Worm (Caenorhabditis elegans) whole organism, mixed stage, embryonic: Measurements from ENCODE around the gene cutl-25.

Experiments used
- M03D4.4 ChIP-seq: sonication (generic microtip); optimal IDR thresholded peaks from 2 replicates; lab custom pipeline; 2017; ENCODE audit warnings: mild to moderate bottlenecking, missing genetic modification characterization, missing compliant biosample characterization
- bed-3 ChIP-seq: fragments of 200-800 bp; sonication (Bioruptor generic); optimal IDR thresholded peaks from 3 replicates; lab custom pipeline; 2018; ENCODE audit warnings: mild to moderate bottlenecking, missing genetic modification characterization, moderate library complexity, missing compliant biosample characterization
- blmp-1 ChIP-seq: fragments of 150-350 bp; optimal IDR thresholded peaks from 2 replicates; lab custom pipeline; 2014; ENCODE audit warnings: missing biosample characterization, missing genetic modification characterization
- ceh-39 ChIP-seq: fragments of 150-350 bp; optimal IDR thresholded peaks from 2 replicates; lab custom pipeline; 2014; ENCODE audit warnings: missing biosample characterization, missing genetic modification characterization
- ceh-83 ChIP-seq: fragments of 200-800 bp; sonication (Bioruptor generic); optimal IDR thresholded peaks from 2 replicates; lab custom pipeline; 2018; ENCODE audit warnings: mild to moderate bottlenecking, missing genetic modification characterization, missing compliant biosample characterization
- ces-1 ChIP-seq: fragments of 150-350 bp; optimal IDR thresholded peaks from 2 replicates; lab custom pipeline; 2014; ENCODE audit warnings: missing biosample characterization, missing genetic modification reagents, missing genetic modification characterization
- cnd-1 ChIP-seq: fragments of 200-800 bp; sonication (Bioruptor generic); optimal IDR thresholded peaks from 2 replicates; lab custom pipeline; 2018; ENCODE audit warnings: mild to moderate bottlenecking, missing genetic modification characterization, missing compliant biosample characterization
- drap-1 ChIP-seq: fragments of 200-800 bp; sonication (Bioruptor generic); optimal IDR thresholded peaks from 3 replicates; lab custom pipeline; 2018; ENCODE audit warnings: mild to moderate bottlenecking, missing genetic modification characterization, missing compliant biosample characterization
- elt-1 ChIP-seq: sonication (generic microtip); optimal IDR thresholded peaks from 2 replicates; lab custom pipeline; 2017; ENCODE audit warnings: missing genetic modification characterization, mild to moderate bottlenecking, missing compliant biosample characterization, antibody characterized with exemption, moderate library complexity, borderline replicate concordance; ENCODE audit not compliant: insufficient read depth
- elt-3 ChIP-seq: fragments of 150-350 bp; optimal IDR thresholded peaks from 2 replicates; lab custom pipeline; 2014; ENCODE audit warnings: missing biosample characterization, missing genetic modification characterization
- flh-1 ChIP-seq: fragments of 200-800 bp; sonication (Bioruptor generic); optimal IDR thresholded peaks from 2 replicates; lab custom pipeline; 2018; ENCODE audit warnings: mild to moderate bottlenecking, missing genetic modification characterization, moderate library complexity, missing compliant biosample characterization
- ham-2 ChIP-seq: fragments of 200-800 bp; sonication (Bioruptor generic); optimal IDR thresholded peaks from 2 replicates; lab custom pipeline; 2018; ENCODE audit warnings: mild to moderate bottlenecking, missing genetic modification characterization, missing compliant biosample characterization
- hlh-1 ChIP-seq: fragments of 150-350 bp; optimal IDR thresholded peaks from 2 replicates; lab custom pipeline; 2014; ENCODE audit warnings: missing biosample characterization, missing genetic modification reagents, missing genetic modification characterization
- lin-13 ChIP-seq: fragments of 150-350 bp; optimal IDR thresholded peaks from 2 replicates; lab custom pipeline; 2014; ENCODE audit warnings: missing biosample characterization, missing genetic modification characterization
- lin-32 ChIP-seq: fragments of 200-800 bp; sonication (Bioruptor generic); optimal IDR thresholded peaks from 2 replicates; lab custom pipeline; 2018; ENCODE audit warnings: mild to moderate bottlenecking, missing genetic modification characterization, missing compliant biosample characterization
- lsy-2 ChIP-seq: fragments of 150-350 bp; optimal IDR thresholded peaks from 2 replicates; lab custom pipeline; 2014; ENCODE audit warnings: missing biosample characterization, missing genetic modification characterization
- mab-5 ChIP-seq: fragments of 150-350 bp; optimal IDR thresholded peaks from 2 replicates; lab custom pipeline; 2014; ENCODE audit warnings: missing biosample characterization, missing genetic modification characterization
- mep-1 ChIP-seq: fragments of 150-350 bp; optimal IDR thresholded peaks from 2 replicates; lab custom pipeline; 2017; ENCODE audit warnings: missing biosample characterization, missing genetic modification reagents, missing genetic modification characterization, inconsistent platforms
- mls-2 ChIP-seq: sonication (generic microtip); optimal IDR thresholded peaks from 2 replicates; lab custom pipeline; 2016; ENCODE audit warnings: mild to moderate bottlenecking, missing genetic modification characterization, moderate library complexity, missing compliant biosample characterization
- nhr-2 ChIP-seq: fragments of 150-350 bp; optimal IDR thresholded peaks from 2 replicates; lab custom pipeline; 2014; ENCODE audit warnings: missing biosample characterization, missing genetic modification characterization
- nhr-237 ChIP-seq: fragments of 150-350 bp; optimal IDR thresholded peaks from 2 replicates; lab custom pipeline; 2014; ENCODE audit warnings: missing biosample characterization, missing genetic modification characterization
- nhr-28 ChIP-seq: fragments of 150-350 bp; optimal IDR thresholded peaks from 2 replicates; lab custom pipeline; 2014; ENCODE audit warnings: missing biosample characterization, missing genetic modification characterization
- nhr-76 ChIP-seq: sonication (generic microtip); optimal IDR thresholded peaks from 2 replicates; lab custom pipeline; 2017; ENCODE audit warnings: missing biosample characterization, missing genetic modification characterization
- pha-4 ChIP-seq: fragments of 150-350 bp; optimal IDR thresholded peaks from 2 replicates; lab custom pipeline; 2018; ENCODE audit warnings: missing biosample characterization, missing genetic modification reagents, missing genetic modification characterization
- sem-2 ChIP-seq: fragments of 200-800 bp; sonication (Bioruptor generic); optimal IDR thresholded peaks from 2 replicates; lab custom pipeline; 2018; ENCODE audit warnings: mild to moderate bottlenecking, missing genetic modification characterization, missing compliant biosample characterization
- snpc-4 ChIP-seq: fragments of 150-350 bp; optimal IDR thresholded peaks from 2 replicates; lab custom pipeline; 2014; ENCODE audit warnings: missing biosample characterization, missing genetic modification characterization
- sptf-1 ChIP-seq: sonication (generic microtip); optimal IDR thresholded peaks from 2 replicates; lab custom pipeline; 2017; ENCODE audit warnings: mild to moderate bottlenecking, missing genetic modification characterization, moderate library complexity, missing compliant biosample characterization
- tbx-8 ChIP-seq: fragments of 200-800 bp; sonication (Bioruptor generic); optimal IDR thresholded peaks from 2 replicates; lab custom pipeline; 2018; ENCODE audit warnings: mild to moderate bottlenecking, missing genetic modification characterization, moderate library complexity, missing compliant biosample characterization
- unc-120 ChIP-seq: sonication (generic microtip); optimal IDR thresholded peaks from 2 replicates; lab custom pipeline; 2017; ENCODE audit warnings: missing genetic modification characterization, missing compliant biosample characterization; ENCODE audit not compliant: poor library complexity, severe bottlenecking
- unc-39 ChIP-seq: fragments of 150-350 bp; optimal IDR thresholded peaks from 2 replicates; lab custom pipeline; 2014; ENCODE audit warnings: missing biosample characterization, missing genetic modification characterization
- unc-62 ChIP-seq: fragments of 150-350 bp; optimal IDR thresholded peaks from 2 replicates; lab custom pipeline; 2014; ENCODE audit warnings: missing biosample characterization, missing genetic modification reagents, missing genetic modification characterization
- zip-8 ChIP-seq: fragments of 150-350 bp; optimal IDR thresholded peaks from 2 replicates; lab custom pipeline; 2014; ENCODE audit warnings: missing biosample characterization, missing genetic modification characterization
- ztf-11 ChIP-seq: fragments of 150-350 bp; optimal IDR thresholded peaks from 2 replicates; lab custom pipeline; 2014; ENCODE audit warnings: missing biosample characterization, missing genetic modification characterization

The cutl-25 gene

ce11 chrIII:3066769-3067168, 19.8 kb upstream of the cutl-25 start:
- TF ChIP-seq mls-2 (tag; lab: Kevin White, UChicago): no peak
- no peak for TF ChIP-seq ztf-11 (tag; lab: Kevin White, UChicago)
- no peak for TF ChIP-seq pha-4
- TF ChIP-seq lsy-2 (tag; lab: Kevin White, UChicago): no peak
- TF ChIP-seq ham-2 (GFP tag; lab: Kevin White, UChicago): no peak
- TF ChIP-seq elt-1 (tag; lab: Kevin White, UChicago): no peak
- no peak for TF ChIP-seq nhr-28 (tag; lab: Kevin White, UChicago)
- TF ChIP-seq sem-2 (GFP tag; lab: Kevin White, UChicago): no peak
- no peak for TF ChIP-seq tbx-8
- TF ChIP-seq nhr-2: no peak
- TF ChIP-seq ceh-83 (GFP tag; lab: Kevin White, UChicago): no peak
- TF ChIP-seq nhr-76 (tag; lab: Kevin White, UChicago): no peak
- TF ChIP-seq blmp-1 (tag; lab: Kevin White, UChicago): no peak
- TF ChIP-seq lin-32: no peak
- TF ChIP-seq elt-3 (tag; lab: Kevin White, UChicago): no peak
- no peak for TF ChIP-seq snpc-4 (tag; lab: Kevin White, UChicago)
- no peak for TF ChIP-seq ces-1
- TF ChIP-seq hlh-1 (tag; lab: Kevin White, UChicago): no peak
- TF ChIP-seq bed-3: no peak
- TF ChIP-seq, all 35 proteins: peak for 0

ce11 chrIII:3065876-3066509, 19.1 kb upstream of the cutl-25 start:
- TF ChIP-seq blmp-1 (tag; lab: Kevin White, UChicago): no peak
- no peak for TF ChIP-seq lin-13 (tag; lab: Kevin White, UChicago)
- TF ChIP-seq ceh-83 (GFP tag; lab: Kevin White, UChicago): no peak
- no peak for TF ChIP-seq bed-3
- peak; percentile 2 for TF ChIP-seq sptf-1
- TF ChIP-seq elt-3 (tag; lab: Kevin White, UChicago): no peak
- no peak for TF ChIP-seq nhr-28 (tag; lab: Kevin White, UChicago)
- TF ChIP-seq nhr-76 (tag; lab: Kevin White, UChicago): no peak
- TF ChIP-seq M03D4.4 (tag; lab: Kevin White, UChicago): no peak
- TF ChIP-seq lsy-2 (tag; lab: Kevin White, UChicago): peak; percentile 43
- TF ChIP-seq mls-2 (tag; lab: Kevin White, UChicago): no peak
- no peak for TF ChIP-seq ham-2 (GFP tag; lab: Kevin White, UChicago)
- TF ChIP-seq ztf-11 (tag; lab: Kevin White, UChicago): no peak
- no peak for TF ChIP-seq ceh-39 (tag; lab: Kevin White, UChicago)
- no peak for TF ChIP-seq mep-1 (tag; lab: Kevin White, UChicago)
- TF ChIP-seq unc-62 (GFP tag; lab: Kevin White, UChicago): no peak
- no peak for TF ChIP-seq cnd-1 (tag; lab: Kevin White, UChicago)
- TF ChIP-seq nhr-237 (tag; lab: Kevin White, UChicago): peak; percentile 7
- TF ChIP-seq drap-1 (GFP tag; lab: Kevin White, UChicago): no peak
- no peak for TF ChIP-seq zip-8 (tag; lab: Kevin White, UChicago)
- TF ChIP-seq flh-1 (GFP tag; lab: Kevin White, UChicago): no peak
- no peak for TF ChIP-seq sem-2 (GFP tag; lab: Kevin White, UChicago)

- TF ChIP-seq pha-4 (no peak), ztf-11 (tag; lab: Kevin White, UChicago) (no peak), ceh-39 (tag; lab: Kevin White, UChicago) (no peak), elt-3 (tag; lab: Kevin White, UChicago) (no peak), mep-1 (tag; lab: Kevin White, UChicago) (no peak), hlh-1 (tag; lab: Kevin White, UChicago) (no peak), lin-13 (tag; lab: Kevin White, UChicago) (no peak), blmp-1 (tag; lab: Kevin White, UChicago) (no peak), unc-39 (tag; lab: Kevin White, UChicago) (no peak), lsy-2 (tag; lab: Kevin White, UChicago) (no peak), snpc-4 (tag; lab: Kevin White, UChicago) (no peak)
- TF ChIP-seq, all 35 proteins: peak for 0
Observed at ce11 chrIII:3064566-3064965, 17.6 kb upstream of the cutl-25 start.

ce11 chrIII:3063999-3064398, 17.1 kb upstream of the cutl-25 start, which contains the start of gene H06I04.6:
H06I04.6 (minus strand) TSS chrIII:3064343.
- TF ChIP-seq mep-1 (tag; lab: Kevin White, UChicago) (no peak), pha-4 (no peak), zip-8 (tag; lab: Kevin White, UChicago) (no peak), sem-2 (GFP tag; lab: Kevin White, UChicago) (no peak), elt-1 (tag; lab: Kevin White, UChicago) (no peak), ztf-11 (tag; lab: Kevin White, UChicago) (no peak), nhr-2 (no peak), lsy-2 (tag; lab: Kevin White, UChicago) (no peak), cnd-1 (tag; lab: Kevin White, UChicago) (no peak), mab-5 (no peak), hlh-1 (tag; lab: Kevin White, UChicago) (no peak), lin-13 (tag; lab: Kevin White, UChicago) (no peak), unc-120 (no peak), nhr-76 (tag; lab: Kevin White, UChicago) (no peak), nhr-28 (tag; lab: Kevin White, UChicago) (no peak), snpc-4 (tag; lab: Kevin White, UChicago) (no peak), flh-1 (GFP tag; lab: Kevin White, UChicago) (no peak), mls-2 (tag; lab: Kevin White, UChicago) (no peak), elt-3 (tag; lab: Kevin White, UChicago) (no peak)
